Worm (Caenorhabditis elegans): ENCODE data around the gene C16D9.3.

ce11 chrV:8269878-8270277, 30.1 kb upstream of the C16D9.3 start:
- TF ChIP-seq lag-1 (GFP tag; IDR thresholded peaks at IDR 0.05) (no peak), hrde-1 (tag; optimal IDR thresholded peaks at IDR 0.05; ENCODE audit: borderline replicate concordance) (no peak), pha-4 (tag; optimal IDR thresholded peaks at IDR 0.05) (no peak), attf-6 (GFP tag; IDR thresholded peaks at IDR 0.05) (no peak), xnd-1 (tag; optimal IDR thresholded peaks at IDR 0.05) (no peak), K11D2.4 (GFP tag; IDR thresholded peaks at IDR 0.05) (no peak), nhr-120 (GFP tag; IDR thresholded peaks at IDR 0.05) (no peak), gei-17 (GFP tag; optimal IDR thresholded peaks at IDR 0.05) (no peak), ztf-18 (tag; optimal IDR thresholded peaks at IDR 0.05) (no peak), ceh-91 (GFP tag; IDR thresholded peaks at IDR 0.05) (no peak)

Measured in whole organism, young adult.